Fruit fly (Drosophila melanogaster): ENCODE data around the gene Zcchc7.

dm6 chr3L:16828967-16829366, 16.2 kb upstream of the Zcchc7 start, which contains the start of gene CG13024:
- TF ChIP-seq ttk (optimal IDR thresholded peaks at IDR 0.05) (no peak), Myc (optimal IDR thresholded peaks at IDR 0.05) (no peak), psq (optimal IDR thresholded peaks at IDR 0.05) (no peak)

All from Kc167 (cell line).